Worm (Caenorhabditis elegans) whole organism, L1 larva: Measurements from ENCODE around the gene adm-2.

Experiments used
- C16A3.4 ChIP-seq: fragments of 150-350 bp; optimal IDR thresholded peaks from 2 replicates; lab custom pipeline; 2014; ENCODE audit warnings: missing biosample characterization, missing genetic modification characterization
- aha-1 ChIP-seq: fragments of 150-350 bp; optimal IDR thresholded peaks from 2 replicates; lab custom pipeline; 2014; ENCODE audit warnings: missing biosample characterization, missing genetic modification characterization
- alr-1 ChIP-seq: fragments of 200-800 bp; sonication (Bioruptor generic); optimal IDR thresholded peaks from 2 replicates; lab custom pipeline; 2018; ENCODE audit warnings: borderline replicate concordance, mild to moderate bottlenecking, missing genetic modification characterization, missing compliant biosample characterization
- ama-1 ChIP-seq: fragments of 150-350 bp; optimal IDR thresholded peaks from 2 replicates; lab custom pipeline; 2014
- ceh-63 ChIP-seq: fragments of 200-800 bp; sonication (Bioruptor generic); optimal IDR thresholded peaks from 2 replicates; lab custom pipeline; 2018; ENCODE audit warnings: mild to moderate bottlenecking, missing genetic modification characterization, missing compliant biosample characterization
- egl-27 ChIP-seq, 2 experiments: fragments of 150-350 bp in 1 of 2; sonication (generic microtip); optimal IDR thresholded peaks; 3 replicates each; lab custom pipeline; 2017 to 2018; ENCODE audit warnings: missing biosample characterization in 2 of 2, missing genetic modification characterization in 2 of 2, missing genetic modification reagents in 2 of 2
- elt-3 ChIP-seq, 6 experiments: fragments of 150-350 bp in 1 of 6; sonication (generic microtip); optimal IDR thresholded peaks; 2 replicates each; lab custom pipeline; 2017 to 2018; ENCODE audit warnings: missing biosample characterization in 6 of 6, missing genetic modification characterization in 6 of 6, inconsistent platforms in 1 of 6
- fkh-4 ChIP-seq: sonication (generic microtip); optimal IDR thresholded peaks from 2 replicates; lab custom pipeline; 2016; ENCODE audit warnings: missing compliant biosample characterization, missing genetic modification characterization, borderline replicate concordance
- fkh-8 ChIP-seq: sonication (generic microtip); optimal IDR thresholded peaks from 2 replicates; lab custom pipeline; 2016; ENCODE audit warnings: mild to moderate bottlenecking, missing genetic modification characterization, missing compliant biosample characterization
- fos-1 ChIP-seq: fragments of 150-350 bp; optimal IDR thresholded peaks from 2 replicates; lab custom pipeline; 2014; ENCODE audit warnings: missing biosample characterization, missing genetic modification characterization
- hlh-17 ChIP-seq: fragments of 200-800 bp; sonication (Bioruptor generic); optimal IDR thresholded peaks from 2 replicates; lab custom pipeline; 2018; ENCODE audit warnings: missing genetic modification characterization, mild to moderate bottlenecking, missing compliant biosample characterization, moderate library complexity, borderline replicate concordance
- hpl-2 ChIP-seq: fragments of 150-350 bp; optimal IDR thresholded peaks from 2 replicates; lab custom pipeline; 2014; ENCODE audit warnings: missing biosample characterization, missing genetic modification reagents, missing genetic modification characterization
- jun-1 ChIP-seq: fragments of 150-350 bp; optimal IDR thresholded peaks from 2 replicates; lab custom pipeline; 2014; ENCODE audit warnings: missing biosample characterization, missing genetic modification reagents, missing genetic modification characterization
- lin-13 ChIP-seq: fragments of 150-350 bp; optimal IDR thresholded peaks from 2 replicates; lab custom pipeline; 2014; ENCODE audit warnings: missing biosample characterization, missing genetic modification reagents, missing genetic modification characterization
- lin-14 ChIP-seq: fragments of 200-800 bp; sonication (Bioruptor generic); optimal IDR thresholded peaks from 2 replicates; lab custom pipeline; 2018; ENCODE audit warnings: mild to moderate bottlenecking, missing genetic modification characterization, moderate library complexity, missing compliant biosample characterization
- lin-15B ChIP-seq: fragments of 150-350 bp; sonication (generic microtip); optimal IDR thresholded peaks from 3 replicates; lab custom pipeline; 2014; ENCODE audit warnings: missing biosample characterization, missing genetic modification characterization
- lin-35 ChIP-seq, 2 experiments: fragments of 150-350 bp; optimal IDR thresholded peaks; 2 replicates each; lab custom pipeline; 2014; ENCODE audit warnings: missing biosample characterization in 2 of 2, missing genetic modification characterization in 2 of 2, missing genetic modification reagents in 2 of 2
- lin-39 ChIP-seq: fragments of 150-350 bp; optimal IDR thresholded peaks from 2 replicates; lab custom pipeline; 2014; ENCODE audit warnings: missing biosample characterization, missing genetic modification reagents, missing genetic modification characterization
- lsy-2 ChIP-seq, 2 experiments: fragments of 150-350 bp; optimal IDR thresholded peaks; 2 replicates each; lab custom pipeline; 2014; ENCODE audit warnings: missing biosample characterization in 2 of 2, missing genetic modification characterization in 2 of 2
- mdl-1 ChIP-seq, 2 experiments: fragments of 150-350 bp; optimal IDR thresholded peaks; 2 replicates each; lab custom pipeline; 2014 to 2017; ENCODE audit warnings: missing biosample characterization in 2 of 2, missing genetic modification characterization in 2 of 2, inconsistent platforms in 1 of 2
- mep-1 ChIP-seq: fragments of 150-350 bp; optimal IDR thresholded peaks from 2 replicates; lab custom pipeline; 2014; ENCODE audit warnings: missing biosample characterization, missing genetic modification characterization
- nhr-12 ChIP-seq: sonication (generic microtip); optimal IDR thresholded peaks from 2 replicates; lab custom pipeline; 2017; ENCODE audit warnings: missing biosample characterization, missing genetic modification characterization
- nhr-19 ChIP-seq: fragments of 200-800 bp; sonication (Bioruptor generic); conservative IDR thresholded peaks from 2 replicates; pipeline ENCODE4 v1.3.6; 2022; ENCODE audit warnings: missing genetic modification characterization, missing compliant biosample characterization
- nhr-20 ChIP-seq: sonication (generic microtip); optimal IDR thresholded peaks from 2 replicates; lab custom pipeline; 2016; ENCODE audit warnings: mild to moderate bottlenecking, missing genetic modification characterization, missing compliant biosample characterization
- nhr-47 ChIP-seq: sonication (generic microtip); optimal IDR thresholded peaks from 2 replicates; lab custom pipeline; 2016; ENCODE audit warnings: mild to moderate bottlenecking, missing genetic modification characterization, moderate library complexity, missing compliant biosample characterization
- nhr-71 ChIP-seq: sonication (generic microtip); optimal IDR thresholded peaks from 2 replicates; lab custom pipeline; 2016; ENCODE audit warnings: mild to moderate bottlenecking, missing genetic modification characterization, moderate library complexity, missing compliant biosample characterization
- nhr-76 ChIP-seq: sonication (generic microtip); optimal IDR thresholded peaks from 2 replicates; lab custom pipeline; 2017; ENCODE audit warnings: missing biosample characterization, missing genetic modification characterization
- nhr-77 ChIP-seq: fragments of 150-350 bp; optimal IDR thresholded peaks from 2 replicates; lab custom pipeline; 2014; ENCODE audit warnings: missing biosample characterization, missing genetic modification characterization
- nhr-84 ChIP-seq: sonication (generic microtip); optimal IDR thresholded peaks from 2 replicates; lab custom pipeline; 2017; ENCODE audit warnings: missing biosample characterization, missing genetic modification characterization
- nhr-85 ChIP-seq: sonication (generic microtip); peaks from one replicate; lab custom pipeline; 2016; ENCODE audit warnings: missing genetic modification characterization, inconsistent platforms, missing compliant biosample characterization
- pag-3 ChIP-seq: sonication (generic microtip); optimal IDR thresholded peaks from 2 replicates; lab custom pipeline; 2017; ENCODE audit warnings: missing genetic modification characterization, mild to moderate bottlenecking, missing compliant biosample characterization, antibody characterized with exemption, borderline replicate concordance; ENCODE audit not compliant: insufficient read depth
- pax-3 ChIP-seq: fragments of 200-800 bp; sonication (Bioruptor generic); optimal IDR thresholded peaks from 2 replicates; lab custom pipeline; 2018; ENCODE audit warnings: mild to moderate bottlenecking, missing genetic modification characterization, moderate library complexity, missing compliant biosample characterization
- pqm-1 ChIP-seq: sonication (generic microtip); optimal IDR thresholded peaks from 3 replicates; lab custom pipeline; 2017; ENCODE audit warnings: missing biosample characterization, missing genetic modification characterization
- snu-23 ChIP-seq: sonication (generic microtip); optimal IDR thresholded peaks from 2 replicates; lab custom pipeline; 2016; ENCODE audit warnings: missing genetic modification characterization, missing compliant biosample characterization
- sptf-1 ChIP-seq: fragments of 150-350 bp; optimal IDR thresholded peaks from 2 replicates; lab custom pipeline; 2014; ENCODE audit warnings: missing biosample characterization, missing genetic modification characterization
- swsn-7 ChIP-seq: sonication (generic microtip); optimal IDR thresholded peaks from 2 replicates; lab custom pipeline; 2016; ENCODE audit warnings: missing genetic modification characterization, missing compliant biosample characterization
- tlp-1 ChIP-seq: fragments of 150-350 bp; optimal IDR thresholded peaks from 2 replicates; lab custom pipeline; 2014; ENCODE audit warnings: missing biosample characterization, missing genetic modification characterization
- unc-130 ChIP-seq: fragments of 150-350 bp; optimal IDR thresholded peaks from 2 replicates; lab custom pipeline; 2017; ENCODE audit warnings: missing biosample characterization, missing genetic modification characterization, inconsistent platforms
- unc-86 ChIP-seq: sonication (generic microtip); optimal IDR thresholded peaks from 2 replicates; lab custom pipeline; 2016; ENCODE audit warnings: missing genetic modification characterization, missing compliant biosample characterization
- vab-15 ChIP-seq: sonication (generic microtip); optimal IDR thresholded peaks from 2 replicates; lab custom pipeline; 2017; ENCODE audit warnings: missing genotype, mild to moderate bottlenecking, missing genetic modification characterization, missing compliant biosample characterization
- zag-1 ChIP-seq: fragments of 150-350 bp; optimal IDR thresholded peaks from 2 replicates; lab custom pipeline; 2014; ENCODE audit warnings: missing biosample characterization, missing genetic modification characterization
- zip-4 ChIP-seq: fragments of 200-800 bp; sonication (Bioruptor generic); optimal IDR thresholded peaks from 2 replicates; lab custom pipeline; 2018; ENCODE audit warnings: mild to moderate bottlenecking, missing genetic modification characterization, moderate library complexity, missing compliant biosample characterization
- ztf-11 ChIP-seq, 2 experiments: sonication (generic microtip); optimal IDR thresholded peaks; 2 replicates each; lab custom pipeline; 2016 to 2017; ENCODE audit warnings: missing genetic modification characterization in 2 of 2, missing biosample characterization in 1 of 2, missing compliant biosample characterization in 1 of 2

Gene adm-2

DNA sequence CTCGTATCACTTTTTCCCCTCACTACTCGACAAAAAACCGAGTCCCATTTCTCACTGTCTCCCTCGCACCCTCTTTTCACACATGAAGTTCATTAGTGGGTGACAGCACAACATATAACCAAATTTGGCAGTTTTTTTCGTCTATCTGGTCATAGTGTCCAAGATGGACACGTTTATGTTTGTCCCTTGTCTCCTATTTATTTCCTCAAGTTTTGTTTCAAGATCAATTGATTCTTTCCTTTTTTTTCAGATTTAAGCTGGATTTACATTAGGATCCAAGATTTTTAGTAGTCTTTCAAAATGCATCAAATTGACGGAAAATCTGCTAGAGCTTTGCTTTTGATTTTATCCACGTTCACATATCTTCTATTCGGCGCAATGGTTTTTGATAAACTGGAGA, 48.2 kb upstream of the adm-2 start, which contains the start of gene twk-20:
Gene twk-20 (plus strand): TSS at position 301 of the 400 bp plus-strand sequence.
- peak; percentile 39 for TF ChIP-seq lin-14
- TF ChIP-seq nhr-77 (tag; lab: Kevin White, UChicago), result no peak
- no peak for TF ChIP-seq nhr-76 (tag; lab: Kevin White, UChicago)

DNA sequence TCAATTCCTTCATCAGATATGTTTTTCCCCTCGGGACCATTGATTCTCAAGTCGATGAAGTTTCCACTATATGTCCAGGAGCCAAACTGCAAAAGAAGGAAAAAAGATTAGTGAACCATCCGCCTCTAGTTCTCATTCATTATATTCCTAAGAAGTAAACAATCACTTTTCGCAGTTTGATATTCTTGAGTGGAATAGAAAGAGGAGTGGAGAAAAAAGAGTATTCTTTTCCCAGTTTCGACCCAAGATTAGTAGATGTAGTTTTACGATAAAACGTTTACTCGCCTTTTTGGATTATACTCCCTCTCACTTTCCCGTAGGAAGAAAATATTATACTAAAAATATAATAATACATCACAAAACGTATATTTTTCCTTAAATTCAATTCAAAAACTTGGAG, 42.9 kb upstream of the adm-2 start:
- no peak for TF ChIP-seq ceh-63
- TF ChIP-seq lin-14, result peak; percentile 16
- TF ChIP-seq, all 84 proteins: peak for 1

ce11 chrX:13646798-13647197, 41.0 kb upstream of the adm-2 start, which contains the start of gene acr-9:
TSS of gene acr-9 (minus strand) at chrX:13646898.
- TF ChIP-seq hpl-2 (GFP tag; lab: Kevin White, UChicago) (no peak), ztf-11 (tag; optimal IDR thresholded peaks at IDR 0.05; lab: Kevin White, UChicago) (no peak), fos-1 (no peak), zag-1 (tag; lab: Kevin White, UChicago) (no peak), lin-39 (tag; lab: Kevin White, UChicago) (no peak), mdl-1 (tag; optimal IDR thresholded peaks at IDR 0.05; lab: Kevin White, UChicago) (no peak), nhr-71 (no peak), jun-1 (tag; lab: Kevin White, UChicago) (no peak), fkh-4 (tag; lab: Kevin White, UChicago) (no peak), nhr-47 (tag; lab: Kevin White, UChicago) (no peak), swsn-7 (tag; lab: Kevin White, UChicago) (no peak), C16A3.4 (tag; lab: Kevin White, UChicago) (no peak), lin-13 (GFP tag; lab: Kevin White, UChicago) (no peak), ama-1 (lab: Kevin White, UChicago) (no peak), unc-130 (tag; lab: Kevin White, UChicago) (no peak), sptf-1 (tag; lab: Kevin White, UChicago) (no peak), snu-23 (GFP tag; lab: Kevin White, UChicago) (no peak)

- TF ChIP-seq nhr-71, result no peak
- no peak for TF ChIP-seq egl-27 (tag; optimal IDR thresholded peaks at IDR 0.05; lab: Kevin White, UChicago)
- no peak for TF ChIP-seq hlh-17 (GFP tag; lab: Kevin White, UChicago)
- no peak for TF ChIP-seq nhr-84 (tag; lab: Kevin White, UChicago)
- no peak for TF ChIP-seq fkh-8 (tag; lab: Kevin White, UChicago)
- TF ChIP-seq unc-86 (tag; lab: Kevin White, UChicago), result no peak
- no peak for TF ChIP-seq tlp-1
- no peak for TF ChIP-seq nhr-19 (GFP tag; lab: Robert Waterston, UW)
- no peak for TF ChIP-seq zip-4 (GFP tag; lab: Kevin White, UChicago)
- no peak for TF ChIP-seq nhr-12 (tag; lab: Kevin White, UChicago)
- no peak for TF ChIP-seq lin-15B (tag; lab: Kevin White, UChicago)
- TF ChIP-seq lsy-2 (tag; optimal IDR thresholded peaks at IDR 0.05; lab: Kevin White, UChicago), result no peak
- no peak for TF ChIP-seq pqm-1 (tag; lab: Kevin White, UChicago)
- TF ChIP-seq jun-1 (tag; lab: Kevin White, UChicago), result no peak
These were observed 40.5 kb upstream of the adm-2 start, which contains the start of gene C40C9.3 for ce11 chrX:13647305-13647704. TSS of gene C40C9.3 (plus strand) at chrX:13647605.

DNA sequence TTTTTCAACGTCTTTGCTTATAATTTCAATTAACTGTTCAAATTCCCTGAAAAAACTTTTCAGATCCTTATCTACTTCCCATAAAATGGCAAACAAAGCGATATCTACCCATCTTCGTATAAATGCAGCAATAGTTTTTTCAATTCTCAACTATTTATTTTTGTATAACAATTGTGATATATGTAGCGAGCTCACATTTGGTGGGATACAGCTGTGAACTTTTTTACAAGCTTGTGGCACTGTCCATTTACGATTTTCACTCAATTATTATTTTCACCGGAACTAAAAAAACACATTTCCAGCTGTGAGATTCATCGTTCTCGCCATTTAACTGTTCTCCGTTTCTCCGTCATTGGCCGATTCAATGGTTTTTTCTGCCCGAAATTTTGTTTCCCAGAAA, 37.0 kb upstream of the adm-2 start, which contains the start of gene C40C9.4:
Gene C40C9.4 (plus strand): TSS at position 301 of the 400 bp plus-strand sequence.
- TF ChIP-seq swsn-7 (tag; lab: Kevin White, UChicago) (no peak), ceh-63 (no peak)

DNA sequence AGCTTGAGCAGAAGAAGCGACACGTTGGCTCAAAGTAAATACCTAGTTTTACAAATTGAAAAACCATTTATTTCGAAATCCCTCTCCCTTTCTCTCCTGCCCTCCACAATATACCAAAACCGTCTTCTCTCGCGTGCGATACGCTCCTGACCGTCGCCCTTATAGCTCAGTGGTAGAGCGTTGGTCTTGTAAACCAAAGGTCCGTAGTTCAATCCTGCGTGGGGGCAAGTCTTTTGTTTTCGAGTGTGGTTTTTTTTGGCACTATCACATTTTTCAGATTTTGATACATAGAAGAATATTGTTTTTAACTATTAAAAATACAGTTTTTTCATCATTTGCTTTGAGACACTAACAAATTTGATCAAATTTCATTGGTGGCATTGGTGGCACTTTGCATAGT, 34.2 kb upstream of the adm-2 start:
- TF ChIP-seq unc-130 (tag; lab: Kevin White, UChicago), result no peak
- no peak for TF ChIP-seq fkh-8 (tag; lab: Kevin White, UChicago)
- TF ChIP-seq aha-1 (tag; lab: Kevin White, UChicago), result no peak
- TF ChIP-seq vab-15 (tag; lab: Kevin White, UChicago), result no peak
- TF ChIP-seq pag-3 (tag; lab: Kevin White, UChicago), result no peak
- TF ChIP-seq nhr-20 (tag; lab: Kevin White, UChicago), result peak; percentile 28
- peak; percentile 43 for TF ChIP-seq snu-23 (GFP tag; lab: Kevin White, UChicago)
- no peak for TF ChIP-seq nhr-12 (tag; lab: Kevin White, UChicago)
- no peak for TF ChIP-seq alr-1 (tag; lab: Kevin White, UChicago)
- peak; percentile 18 for TF ChIP-seq nhr-47 (tag; lab: Kevin White, UChicago)
- TF ChIP-seq nhr-85 (tag; lab: Kevin White, UChicago), result no peak
- peak in 1 of 2 experiments; percentile 23 for TF ChIP-seq lin-35 (GFP tag; optimal IDR thresholded peaks at IDR 0.05; lab: Kevin White, UChicago)
- peak in 1 of 6 experiments; percentile 12 for TF ChIP-seq elt-3 (tag; optimal IDR thresholded peaks at IDR 0.05; lab: Kevin White, UChicago)
- TF ChIP-seq zip-4 (GFP tag; lab: Kevin White, UChicago), result no peak
- peak; percentile 16 for TF ChIP-seq mep-1 (tag; lab: Kevin White, UChicago)
- TF ChIP-seq pax-3, result no peak
